Worm (Caenorhabditis elegans) whole organism, L2 larva: ENCODE data around the gene D2024.18.
A peak's percentile ranks its signal among the peaks of the same experiment; 100 is the strongest.

Experiments used
- elt-1 ChIP-seq: fragments of 150-350 bp; optimal IDR thresholded peaks from 2 replicates; lab custom pipeline; 2014; ENCODE audit warnings: missing biosample characterization, missing genetic modification characterization
- fos-1 ChIP-seq: fragments of 150-350 bp; optimal IDR thresholded peaks from 2 replicates; lab custom pipeline; 2014; ENCODE audit warnings: missing biosample characterization, missing genetic modification characterization
- lin-13 ChIP-seq: fragments of 150-350 bp; optimal IDR thresholded peaks from 2 replicates; lab custom pipeline; 2014; ENCODE audit warnings: missing biosample characterization, missing genetic modification reagents, missing genetic modification characterization
- mab-5 ChIP-seq: fragments of 150-350 bp; optimal IDR thresholded peaks from 2 replicates; lab custom pipeline; 2014; ENCODE audit warnings: missing biosample characterization, missing genetic modification characterization
- nhr-11 ChIP-seq: fragments of 150-350 bp; optimal IDR thresholded peaks from 2 replicates; lab custom pipeline; 2014; ENCODE audit warnings: missing biosample characterization, missing genetic modification characterization
- nhr-77 ChIP-seq: fragments of 150-350 bp; optimal IDR thresholded peaks from 2 replicates; lab custom pipeline; 2014; ENCODE audit warnings: missing biosample characterization, missing genetic modification characterization
- skn-1 ChIP-seq: sonication (generic microtip); optimal IDR thresholded peaks from 2 replicates; lab custom pipeline; 2017; ENCODE audit warnings: missing biosample characterization, missing genetic modification characterization

DNA sequence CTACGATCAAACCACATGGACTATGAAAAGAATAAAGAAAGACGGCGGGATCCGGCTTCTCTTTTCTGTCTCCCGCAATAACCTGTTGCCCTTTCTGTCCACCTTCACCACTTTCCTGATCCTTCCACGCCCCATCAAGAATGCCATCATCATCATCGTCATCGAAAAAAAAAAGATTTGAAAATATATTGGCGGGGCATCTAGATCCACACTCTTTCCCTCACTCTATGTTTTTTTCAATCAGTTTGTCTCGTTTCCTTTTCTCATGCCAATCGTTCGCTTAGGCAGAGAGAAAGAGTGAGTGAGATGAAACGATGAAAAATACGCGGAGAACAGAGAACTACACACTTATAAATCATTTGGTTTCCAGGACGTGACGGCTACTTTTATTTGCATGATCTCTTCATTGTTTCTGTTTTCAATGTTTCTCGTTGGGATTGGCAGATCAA lies 16.7 kb upstream of the D2024.18 start:
- no peak for TF ChIP-seq nhr-11 (tag; lab: Kevin White, UChicago)
- no peak for TF ChIP-seq nhr-77
- TF ChIP-seq elt-1, result no peak
- TF ChIP-seq mab-5 (tag; lab: Kevin White, UChicago), result peak; percentile 77
- no peak for TF ChIP-seq lin-13 (GFP tag; lab: Kevin White, UChicago)
- no peak for TF ChIP-seq skn-1
- no peak for TF ChIP-seq fos-1 (tag; lab: Kevin White, UChicago)
